Worm (Caenorhabditis elegans) whole organism, L2 larva: ENCODE results near the gene fbxa-107.

Experiments used
- C34F6.9 ChIP-seq: fragments of 150-350 bp; optimal IDR thresholded peaks from 2 replicates; lab custom pipeline; 2014; ENCODE audit warnings: missing biosample characterization, missing genetic modification characterization
- F13H6.1 ChIP-seq: sonication (generic microtip); optimal IDR thresholded peaks from 2 replicates; lab custom pipeline; 2016; ENCODE audit warnings: missing genetic modification characterization, missing compliant biosample characterization
- R02D3.7 ChIP-seq: fragments of 150-350 bp; optimal IDR thresholded peaks from 2 replicates; lab custom pipeline; 2014; ENCODE audit warnings: missing biosample characterization, missing genetic modification characterization
- Y55F3AM.14 ChIP-seq: fragments of 200-800 bp; sonication (Bioruptor generic); optimal IDR thresholded peaks from 2 replicates; lab custom pipeline; 2018; ENCODE audit warnings: mild to moderate bottlenecking, missing genetic modification characterization, missing compliant biosample characterization
- ZK546.5 ChIP-seq: sonication (generic microtip); optimal IDR thresholded peaks from 2 replicates; lab custom pipeline; 2017; ENCODE audit warnings: missing biosample characterization, missing genetic modification characterization
- alr-1 ChIP-seq: fragments of 150-350 bp; optimal IDR thresholded peaks from 2 replicates; lab custom pipeline; 2014; ENCODE audit warnings: missing biosample characterization, missing genetic modification characterization
- aly-2 ChIP-seq: fragments of 150-350 bp; optimal IDR thresholded peaks from 2 replicates; lab custom pipeline; 2014; ENCODE audit warnings: missing biosample characterization, missing genetic modification characterization
- ama-1 ChIP-seq: fragments of 150-350 bp; optimal IDR thresholded peaks from 2 replicates; lab custom pipeline; 2018; ENCODE audit warnings: inconsistent platforms
- blmp-1 ChIP-seq: sonication (generic microtip); optimal IDR thresholded peaks from 2 replicates; lab custom pipeline; 2017; ENCODE audit warnings: missing genetic modification characterization, mild to moderate bottlenecking, missing compliant biosample characterization, antibody characterized with exemption, moderate library complexity; ENCODE audit not compliant: insufficient read depth
- ceh-16 ChIP-seq: fragments of 150-350 bp; optimal IDR thresholded peaks from 2 replicates; lab custom pipeline; 2014; ENCODE audit warnings: missing biosample characterization, missing genetic modification characterization
- crh-2 ChIP-seq: sonication (generic microtip); optimal IDR thresholded peaks from 2 replicates; lab custom pipeline; 2017; ENCODE audit warnings: missing biosample characterization, missing genetic modification characterization
- elt-1 ChIP-seq: fragments of 150-350 bp; optimal IDR thresholded peaks from 2 replicates; lab custom pipeline; 2014; ENCODE audit warnings: missing biosample characterization, missing genetic modification characterization
- elt-3 ChIP-seq: sonication (generic microtip); optimal IDR thresholded peaks from 2 replicates; lab custom pipeline; 2017; ENCODE audit warnings: missing biosample characterization, missing genetic modification characterization
- fos-1 ChIP-seq: fragments of 150-350 bp; optimal IDR thresholded peaks from 2 replicates; lab custom pipeline; 2014; ENCODE audit warnings: missing biosample characterization, missing genetic modification characterization
- gmeb-1 ChIP-seq: fragments of 150-350 bp; optimal IDR thresholded peaks from 2 replicates; lab custom pipeline; 2014; ENCODE audit warnings: missing biosample characterization, missing genetic modification characterization
- lin-13 ChIP-seq: fragments of 150-350 bp; optimal IDR thresholded peaks from 2 replicates; lab custom pipeline; 2014; ENCODE audit warnings: missing biosample characterization, missing genetic modification reagents, missing genetic modification characterization
- lsy-2 ChIP-seq, 2 experiments: fragments of 150-350 bp in 1 of 2; sonication (generic microtip) in 1 of 2; optimal IDR thresholded peaks; 2 replicates each; lab custom pipeline; 2014 to 2017; ENCODE audit warnings: missing biosample characterization in 2 of 2, missing genetic modification characterization in 2 of 2
- mab-5 ChIP-seq: fragments of 150-350 bp; optimal IDR thresholded peaks from 2 replicates; lab custom pipeline; 2014; ENCODE audit warnings: missing biosample characterization, missing genetic modification characterization
- mbf-1 ChIP-seq: sonication (generic microtip); optimal IDR thresholded peaks from 2 replicates; lab custom pipeline; 2017; ENCODE audit warnings: missing biosample characterization, missing genetic modification characterization
- nhr-10 ChIP-seq: sonication (generic microtip); optimal IDR thresholded peaks from 2 replicates; lab custom pipeline; 2017; ENCODE audit warnings: missing biosample characterization, missing genetic modification characterization
- nhr-11 ChIP-seq: fragments of 150-350 bp; optimal IDR thresholded peaks from 2 replicates; lab custom pipeline; 2014; ENCODE audit warnings: missing biosample characterization, missing genetic modification characterization
- nhr-129 ChIP-seq: fragments of 150-350 bp; optimal IDR thresholded peaks from 2 replicates; lab custom pipeline; 2014; ENCODE audit warnings: missing biosample characterization, missing genetic modification characterization
- nhr-21 ChIP-seq: fragments of 150-350 bp; optimal IDR thresholded peaks from 2 replicates; lab custom pipeline; 2014; ENCODE audit warnings: missing biosample characterization, missing genetic modification characterization
- nhr-23 ChIP-seq: fragments of 150-350 bp; optimal IDR thresholded peaks from 2 replicates; lab custom pipeline; 2014; ENCODE audit warnings: missing biosample characterization, missing genetic modification reagents, missing genetic modification characterization
- nhr-237 ChIP-seq: fragments of 150-350 bp; optimal IDR thresholded peaks from 2 replicates; lab custom pipeline; 2014; ENCODE audit warnings: missing biosample characterization, missing genetic modification characterization
- nhr-25 ChIP-seq: fragments of 150-350 bp; sonication (generic microtip); optimal IDR thresholded peaks from 3 replicates; lab custom pipeline; 2014; ENCODE audit warnings: missing biosample characterization, missing genetic modification characterization
- nhr-77 ChIP-seq: fragments of 150-350 bp; optimal IDR thresholded peaks from 2 replicates; lab custom pipeline; 2014; ENCODE audit warnings: missing biosample characterization, missing genetic modification characterization
- sem-4 ChIP-seq: fragments of 150-350 bp; optimal IDR thresholded peaks from 2 replicates; lab custom pipeline; 2014; ENCODE audit warnings: missing biosample characterization, missing genetic modification reagents, missing genetic modification characterization
- skn-1 ChIP-seq: sonication (generic microtip); optimal IDR thresholded peaks from 2 replicates; lab custom pipeline; 2017; ENCODE audit warnings: missing biosample characterization, missing genetic modification characterization
- sma-3 ChIP-seq: sonication (generic microtip); optimal IDR thresholded peaks from 2 replicates; lab custom pipeline; 2016; ENCODE audit warnings: missing genetic modification reagents, missing genetic modification characterization, missing compliant biosample characterization
- sma-9 ChIP-seq, 2 experiments: fragments of 150-350 bp in 1 of 2; sonication (generic microtip) in 1 of 2; optimal IDR thresholded peaks; 2 replicates each; lab custom pipeline; 2014 to 2016; ENCODE audit warnings: missing genetic modification characterization in 2 of 2, mild to moderate bottlenecking in 1 of 2, missing biosample characterization in 1 of 2, missing compliant biosample characterization in 1 of 2, missing genetic modification reagents in 1 of 2, moderate library complexity in 1 of 2
- snpc-4 ChIP-seq: fragments of 150-350 bp; optimal IDR thresholded peaks from 2 replicates; lab custom pipeline; 2014; ENCODE audit warnings: missing biosample characterization, missing genetic modification characterization
- unc-39 ChIP-seq: fragments of 150-350 bp; optimal IDR thresholded peaks from 2 replicates; lab custom pipeline; 2014; ENCODE audit warnings: missing biosample characterization, missing genetic modification characterization
- unc-55 ChIP-seq: fragments of 150-350 bp; sonication (generic microtip); optimal IDR thresholded peaks from 3 replicates; lab custom pipeline; 2014; ENCODE audit warnings: missing biosample characterization, missing genetic modification reagents, missing genetic modification characterization
- zag-1 ChIP-seq: fragments of 150-350 bp; optimal IDR thresholded peaks from 2 replicates; lab custom pipeline; 2014; ENCODE audit warnings: missing biosample characterization, missing genetic modification characterization
- ztf-4 ChIP-seq: fragments of 150-350 bp; optimal IDR thresholded peaks from 2 replicates; lab custom pipeline; 2014; ENCODE audit warnings: missing biosample characterization, missing genetic modification characterization

fbxa-107 gene

DNA sequence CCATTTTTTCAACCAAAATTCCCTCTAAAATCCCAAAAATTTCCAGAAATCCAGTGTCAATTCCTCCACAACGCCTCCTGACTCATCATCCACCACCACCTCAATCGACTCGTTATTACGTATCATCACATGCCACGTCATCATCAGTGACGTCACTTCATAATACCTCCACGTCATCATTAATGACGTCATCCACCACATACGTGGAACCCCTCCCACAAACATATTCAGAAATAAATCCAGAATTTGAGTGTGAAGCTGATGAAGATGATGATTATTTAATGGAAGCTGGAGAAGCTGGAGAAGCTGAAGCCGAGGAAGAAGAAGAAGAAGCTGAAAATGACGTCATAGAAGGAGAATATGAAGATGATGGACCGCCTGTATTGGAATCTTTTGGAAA is 29.8 kb upstream of the fbxa-107 start:
- no peak for TF ChIP-seq fos-1
- no peak for TF ChIP-seq sma-9 (GFP tag; optimal IDR thresholded peaks at IDR 0.05; lab: Kevin White, UChicago)
- no peak for TF ChIP-seq sma-9 (tag; optimal IDR thresholded peaks at IDR 0.05; lab: Kevin White, UChicago)

DNA sequence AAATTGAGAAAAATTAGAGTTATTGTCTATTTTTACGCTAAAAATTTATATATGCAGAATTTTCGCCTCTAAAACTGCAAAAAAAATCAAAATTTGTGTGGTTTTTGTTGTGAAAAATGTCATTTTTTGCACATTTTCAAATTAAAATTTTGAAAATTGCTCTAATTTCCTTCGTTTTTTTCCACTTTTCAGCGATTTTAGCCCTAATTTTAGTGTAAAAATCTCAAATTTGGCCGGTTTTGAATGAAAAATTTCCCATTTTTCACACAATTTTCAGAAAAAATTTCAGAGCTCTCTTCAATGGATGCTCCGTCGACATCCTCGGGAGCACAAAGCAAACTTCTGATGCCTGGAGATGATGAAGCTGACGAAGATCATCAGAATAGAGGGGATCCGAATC is 25.4 kb upstream of the fbxa-107 start, which contains the start of gene par-4:
Gene par-4 (plus strand): TSS at position 301 of the 400 bp plus-strand sequence.
- TF ChIP-seq snpc-4 (no peak), ZK546.5 (no peak), nhr-21 (tag; lab: Kevin White, UChicago) (no peak), Y55F3AM.14 (no peak), R02D3.7 (tag; lab: Kevin White, UChicago) (no peak), sem-4 (tag; lab: Kevin White, UChicago) (no peak), nhr-77 (tag; lab: Kevin White, UChicago) (no peak), nhr-23 (tag; lab: Kevin White, UChicago) (no peak), nhr-129 (tag; lab: Kevin White, UChicago) (no peak), F13H6.1 (no peak), mbf-1 (no peak), nhr-237 (no peak), gmeb-1 (tag; lab: Kevin White, UChicago) (no peak)

DNA sequence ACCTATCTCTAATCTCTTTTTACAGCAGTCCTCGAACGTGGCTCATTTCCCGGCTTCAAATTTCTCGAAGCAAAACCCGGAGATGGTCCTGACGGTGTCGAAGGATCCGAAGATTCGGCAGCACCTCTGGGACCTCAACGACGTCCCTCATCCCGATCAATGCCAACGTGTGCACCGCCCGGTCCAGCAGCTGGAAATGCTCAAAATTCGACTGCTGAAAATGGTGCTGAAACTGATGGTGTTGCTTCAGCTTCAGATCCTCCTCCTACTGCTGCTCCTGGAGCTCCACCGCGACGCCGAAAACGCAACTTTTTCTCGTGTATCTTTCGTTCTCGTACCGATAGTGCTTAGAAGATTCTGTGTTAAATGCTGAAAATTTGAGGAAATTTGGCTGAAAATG is 17.7 kb upstream of the fbxa-107 start:
- TF ChIP-seq nhr-77 (tag; lab: Kevin White, UChicago): no peak
- TF ChIP-seq Y55F3AM.14: no peak
- TF ChIP-seq unc-55: no peak

DNA sequence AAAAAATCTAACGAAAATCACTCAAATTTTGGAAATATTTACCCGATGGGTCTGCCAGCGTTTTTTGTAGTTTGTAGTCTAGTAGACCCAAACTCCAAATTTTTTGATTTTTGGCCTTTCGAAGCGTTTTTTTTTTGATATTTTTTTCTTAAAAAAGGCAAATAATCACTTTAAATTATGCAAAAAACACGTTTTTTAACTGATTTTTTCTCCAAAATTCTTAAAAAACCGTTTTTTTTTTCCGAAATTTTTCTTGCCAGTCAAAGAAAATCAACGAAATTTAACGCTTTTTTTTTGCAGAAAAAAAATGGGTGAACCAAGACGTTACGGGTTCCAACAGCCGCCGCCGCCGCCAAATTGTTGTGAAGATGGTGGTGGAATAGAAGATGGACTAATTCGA is 15.8 kb upstream of the fbxa-107 start, which contains the start of gene Y37H2A.1:
Gene Y37H2A.1 (plus strand): TSS at position 301 of the 400 bp plus-strand sequence.
- TF ChIP-seq unc-39 (tag; lab: Kevin White, UChicago) (no peak), blmp-1 (tag; lab: Kevin White, UChicago) (no peak), nhr-21 (tag; lab: Kevin White, UChicago) (no peak), elt-1 (no peak), alr-1 (no peak), Y55F3AM.14 (no peak), mab-5 (tag; lab: Kevin White, UChicago) (no peak), aly-2 (tag; lab: Kevin White, UChicago) (no peak), nhr-237 (no peak), C34F6.9 (tag; lab: Kevin White, UChicago) (no peak), snpc-4 (no peak), ztf-4 (tag; lab: Kevin White, UChicago) (no peak), nhr-77 (tag; lab: Kevin White, UChicago) (no peak), F13H6.1 (no peak), nhr-129 (tag; lab: Kevin White, UChicago) (no peak), nhr-25 (tag; lab: Kevin White, UChicago) (no peak), zag-1 (tag; lab: Kevin White, UChicago) (no peak)

DNA sequence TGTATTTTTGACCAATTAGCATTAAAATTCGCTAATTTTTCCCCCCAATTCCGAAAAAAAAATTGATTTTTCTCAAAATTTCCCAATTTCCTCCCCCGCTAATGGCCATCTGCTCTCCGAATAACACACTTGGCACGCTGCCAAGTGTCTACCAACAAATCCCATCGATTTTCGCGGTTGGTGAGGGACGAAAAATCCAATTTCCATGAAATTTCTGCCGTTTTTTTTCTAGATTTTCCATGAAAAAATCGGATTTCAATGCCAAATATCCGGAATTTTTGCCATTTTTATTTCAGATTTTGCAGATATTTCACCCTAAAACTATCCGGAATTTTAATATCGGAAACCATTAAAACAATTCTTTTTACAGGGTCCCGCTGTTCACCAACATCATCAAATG is 14.3 kb upstream of the fbxa-107 start:
- TF ChIP-seq skn-1: no peak
- no peak for TF ChIP-seq nhr-11 (tag; lab: Kevin White, UChicago)
- TF ChIP-seq fos-1: no peak
- no peak for TF ChIP-seq nhr-129 (tag; lab: Kevin White, UChicago)
- TF ChIP-seq ceh-16: no peak
- no peak for TF ChIP-seq snpc-4
- no peak for TF ChIP-seq crh-2 (tag; lab: Kevin White, UChicago)
- no peak for TF ChIP-seq sem-4 (tag; lab: Kevin White, UChicago)
- no peak for TF ChIP-seq unc-55
- no peak for TF ChIP-seq sma-3 (GFP tag; lab: Kevin White, UChicago)
- TF ChIP-seq lin-13 (GFP tag; lab: Kevin White, UChicago): no peak
- TF ChIP-seq nhr-25 (tag; lab: Kevin White, UChicago): no peak
- no peak for TF ChIP-seq F13H6.1
- TF ChIP-seq lsy-2 (tag; optimal IDR thresholded peaks at IDR 0.05; lab: Kevin White, UChicago): no peak
- no peak for TF ChIP-seq elt-3 (tag; lab: Kevin White, UChicago)
- TF ChIP-seq aly-2 (tag; lab: Kevin White, UChicago): no peak
- TF ChIP-seq ama-1: no peak
- no peak for TF ChIP-seq nhr-10 (tag; lab: Kevin White, UChicago)
